Worm (Caenorhabditis elegans): ENCODE data around the gene bcf-1.

DNA sequence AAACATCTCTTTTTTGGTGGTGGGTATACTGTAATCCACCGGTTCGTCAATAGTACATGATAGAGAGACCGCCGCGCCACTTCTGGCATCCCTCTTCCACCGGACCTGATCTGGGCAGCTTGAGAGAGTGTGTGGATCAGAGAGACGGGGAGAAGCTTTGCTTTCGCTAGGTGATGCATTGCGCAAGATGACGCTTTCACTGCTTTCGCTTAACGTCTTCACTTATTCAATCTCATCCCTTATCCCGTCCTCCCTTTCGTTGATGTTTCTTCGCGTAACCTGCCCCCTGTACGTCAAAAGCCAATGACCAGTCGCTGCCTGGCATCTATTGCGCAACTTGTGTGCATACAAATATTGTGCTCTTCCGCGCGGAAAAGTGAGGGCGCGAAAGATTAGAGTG lies 54.4 kb downstream of the bcf-1 start:
- TF ChIP-seq ama-1 (optimal IDR thresholded peaks at IDR 0.05): no peak
- no peak for TF ChIP-seq aly-2 (tag; optimal IDR thresholded peaks at IDR 0.05)
- TF ChIP-seq unc-39 (tag; optimal IDR thresholded peaks at IDR 0.05): no peak
- TF ChIP-seq ceh-82 (tag; optimal IDR thresholded peaks at IDR 0.05): no peak

All from whole organism, L2 larva.